Fruit fly (Drosophila melanogaster) whole organism, prepupa: ENCODE data around the gene CG9098.

Experiments used
- Blimp-1 ChIP-seq: fragments of 200-800 bp; sonication (Bioruptor generic); optimal IDR thresholded peaks from 3 replicates; lab custom pipeline; 2017; ENCODE audit warnings: missing biosample characterization, missing genetic modification characterization, mild to moderate bottlenecking, moderate library complexity, missing genetic modification reagents
- CG10631 ChIP-seq: fragments of 200-800 bp; sonication (Bioruptor generic); optimal IDR thresholded peaks from 2 replicates; lab custom pipeline; 2016; ENCODE audit warnings: missing biosample characterization, missing genetic modification characterization
- CG10669 ChIP-seq: fragments of 200-800 bp; sonication (Bioruptor generic); optimal IDR thresholded peaks from 3 replicates; lab custom pipeline; 2018; ENCODE audit warnings: missing biosample characterization, mild to moderate bottlenecking, missing genetic modification characterization, moderate library complexity
- CG11294 ChIP-seq: fragments of 200-800 bp; sonication (Bioruptor generic); IDR thresholded peaks from 2 replicates; pipeline ENCODE4 v1.3.6; 2022; ENCODE audit warnings: missing biosample characterization, missing genetic modification characterization
- CG15336 ChIP-seq: fragments of 200-800 bp; sonication (Bioruptor generic); IDR thresholded peaks from 2 replicates; pipeline ENCODE4 v1.3.6; 2022; ENCODE audit warnings: missing biosample characterization, missing genetic modification characterization
- CG1621 ChIP-seq: fragments of 200-800 bp; sonication (Bioruptor generic); optimal IDR thresholded peaks from 3 replicates; lab custom pipeline; 2018; ENCODE audit warnings: missing biosample characterization, mild to moderate bottlenecking, missing genetic modification characterization
- CG3032 ChIP-seq: fragments of 200-800 bp; optimal IDR thresholded peaks from 2 replicates; lab custom pipeline; 2019; ENCODE audit warnings: missing biosample characterization, mild to moderate bottlenecking, missing genetic modification characterization, moderate library complexity
- CG31627 ChIP-seq: fragments of 200-800 bp; sonication (Bioruptor generic); optimal IDR thresholded peaks from 3 replicates; lab custom pipeline; 2016; ENCODE audit warnings: missing biosample characterization, missing genetic modification characterization
- CG32006 ChIP-seq: fragments of 200-800 bp; sonication (Bioruptor generic); optimal IDR thresholded peaks from 3 replicates; lab custom pipeline; 2017; ENCODE audit warnings: missing biosample characterization, mild to moderate bottlenecking, missing genetic modification characterization
- CG34406 ChIP-seq: fragments of 200-800 bp; sonication (Bioruptor generic); optimal IDR thresholded peaks from 3 replicates; lab custom pipeline; 2016; ENCODE audit warnings: missing biosample characterization, missing genetic modification characterization
- CG3919 ChIP-seq: fragments of 200-800 bp; sonication (Bioruptor generic); optimal IDR thresholded peaks from 3 replicates; lab custom pipeline; 2016; ENCODE audit warnings: missing biosample characterization, missing genetic modification characterization
- CG6163 ChIP-seq: fragments of 200-800 bp; sonication (Bioruptor generic); IDR thresholded peaks from 3 replicates; pipeline ENCODE4 v1.3.6; 2022; ENCODE audit warnings: missing biosample characterization, missing genetic modification characterization
- CG6792 ChIP-seq: fragments of 200-800 bp; sonication (Bioruptor generic); optimal IDR thresholded peaks from 3 replicates; lab custom pipeline; 2016; ENCODE audit warnings: missing biosample characterization, missing genetic modification characterization
- CG6808 ChIP-seq: fragments of 200-800 bp; sonication (Bioruptor generic); optimal IDR thresholded peaks from 3 replicates; lab custom pipeline; 2017; ENCODE audit warnings: missing biosample characterization, missing genetic modification characterization, mild to moderate bottlenecking, moderate library complexity, missing genetic modification reagents
- CG6854 ChIP-seq: fragments of 200-800 bp; sonication (Bioruptor generic); optimal IDR thresholded peaks from 2 replicates; lab custom pipeline; 2017; ENCODE audit warnings: missing biosample characterization, mild to moderate bottlenecking, missing genetic modification characterization
- CG7368 ChIP-seq: fragments of 200-800 bp; sonication (Bioruptor generic); optimal IDR thresholded peaks from 3 replicates; lab custom pipeline; 2016; ENCODE audit warnings: missing biosample characterization, missing genetic modification characterization
- CG8319 ChIP-seq: fragments of 200-800 bp; sonication (Bioruptor generic); optimal IDR thresholded peaks from 3 replicates; lab custom pipeline; 2016; ENCODE audit warnings: missing biosample characterization, missing genetic modification characterization
- CG8632 ChIP-seq: fragments of 200-800 bp; sonication (Bioruptor generic); optimal IDR thresholded peaks from 3 replicates; lab custom pipeline; 2016; ENCODE audit warnings: missing biosample characterization, missing genetic modification characterization
- Eip75B ChIP-seq: fragments of 200-800 bp; sonication (Bioruptor generic); optimal IDR thresholded peaks from 3 replicates; lab custom pipeline; 2016; ENCODE audit warnings: missing biosample characterization, missing genetic modification characterization
- Eip78C ChIP-seq: fragments of 200-800 bp; sonication (Bioruptor generic); peaks from one replicate; lab custom pipeline; 2016; ENCODE audit warnings: missing biosample characterization, missing genetic modification characterization
- Eip93F ChIP-seq: fragments of 200-800 bp; sonication (Bioruptor generic); optimal IDR thresholded peaks from 2 replicates; lab custom pipeline; 2016; ENCODE audit warnings: missing biosample characterization, mild to moderate bottlenecking, missing genetic modification characterization
- Ets96B ChIP-seq: fragments of 200-800 bp; optimal IDR thresholded peaks from 2 replicates; lab custom pipeline; 2019; ENCODE audit warnings: missing biosample characterization, mild to moderate bottlenecking, missing genetic modification characterization, moderate library complexity
- Gug ChIP-seq: fragments of 200-800 bp; sonication (Bioruptor generic); IDR thresholded peaks from 2 replicates; pipeline ENCODE4 v1.3.6; 2022; ENCODE audit warnings: missing biosample characterization, missing genetic modification characterization
- Hr38 ChIP-seq: sonication (Bioruptor generic); optimal IDR thresholded peaks from 2 replicates; lab custom pipeline; 2016; ENCODE audit warnings: missing biosample characterization, missing genetic modification characterization
- Hr39 ChIP-seq: fragments of 200-800 bp; sonication (Bioruptor generic); optimal IDR thresholded peaks from 2 replicates; lab custom pipeline; 2016; ENCODE audit warnings: missing biosample characterization, missing genetic modification characterization
- Lpt ChIP-seq: fragments of 200-800 bp; sonication (Bioruptor generic); optimal IDR thresholded peaks from 3 replicates; lab custom pipeline; 2016; ENCODE audit warnings: missing biosample characterization, missing genetic modification characterization
- Met ChIP-seq: fragments of 200-800 bp; sonication (Bioruptor generic); optimal IDR thresholded peaks from 3 replicates; lab custom pipeline; 2016; ENCODE audit warnings: missing biosample characterization, missing genetic modification characterization
- Sox102F ChIP-seq: fragments of 200-800 bp; sonication (Bioruptor generic); optimal IDR thresholded peaks from 2 replicates; lab custom pipeline; 2016; ENCODE audit warnings: missing biosample characterization, mild to moderate bottlenecking, missing genetic modification characterization
- Sox14 ChIP-seq: fragments of 200-800 bp; sonication (Bioruptor generic); optimal IDR thresholded peaks from 3 replicates; lab custom pipeline; 2016; ENCODE audit warnings: missing biosample characterization, missing genetic modification characterization
- achi ChIP-seq: fragments of 200-800 bp; sonication (Bioruptor generic); optimal IDR thresholded peaks from 3 replicates; lab custom pipeline; 2016; ENCODE audit warnings: missing biosample characterization, missing genetic modification characterization
- acj6 ChIP-seq: fragments of 200-800 bp; sonication (Bioruptor generic); optimal IDR thresholded peaks from 3 replicates; lab custom pipeline; 2016; ENCODE audit warnings: missing biosample characterization, missing genetic modification characterization
- cyc ChIP-seq: fragments of 200-800 bp; sonication (Bioruptor generic); optimal IDR thresholded peaks from 3 replicates; lab custom pipeline; 2016; ENCODE audit warnings: missing biosample characterization, missing genetic modification characterization
- eg ChIP-seq: fragments of 200-800 bp; sonication (Bioruptor generic); IDR thresholded peaks from 3 replicates; pipeline ENCODE4 v1.3.6; 2022; ENCODE audit warnings: missing biosample characterization, missing genetic modification characterization
- esn ChIP-seq: fragments of 200-800 bp; sonication (Bioruptor generic); optimal IDR thresholded peaks from 2 replicates; lab custom pipeline; 2016; ENCODE audit warnings: missing biosample characterization, mild to moderate bottlenecking, missing genetic modification characterization, moderate library complexity
- fd59A ChIP-seq: fragments of 200-800 bp; sonication (Bioruptor generic); optimal IDR thresholded peaks from 2 replicates; lab custom pipeline; 2017; ENCODE audit warnings: missing biosample characterization, mild to moderate bottlenecking, missing genetic modification characterization, missing genetic modification reagents
- fkh ChIP-seq: fragments of 200-800 bp; sonication (Bioruptor generic); optimal IDR thresholded peaks from 3 replicates; lab custom pipeline; 2017; ENCODE audit warnings: missing biosample characterization, mild to moderate bottlenecking, missing genetic modification characterization, moderate library complexity
- lz ChIP-seq: fragments of 200-800 bp; sonication (Bioruptor generic); optimal IDR thresholded peaks from 3 replicates; lab custom pipeline; 2016; ENCODE audit warnings: missing biosample characterization, missing genetic modification characterization
- net ChIP-seq: fragments of 200-800 bp; sonication (Bioruptor generic); optimal IDR thresholded peaks from 3 replicates; lab custom pipeline; 2016; ENCODE audit warnings: missing biosample characterization, missing genetic modification characterization
- pdm3 ChIP-seq: fragments of 200-800 bp; sonication (Bioruptor generic); optimal IDR thresholded peaks from 3 replicates; lab custom pipeline; 2016; ENCODE audit warnings: missing biosample characterization, missing genetic modification characterization
- spab ChIP-seq: fragments of 200-800 bp; sonication (Bioruptor generic); optimal IDR thresholded peaks from 2 replicates; lab custom pipeline; 2017; ENCODE audit warnings: missing biosample characterization, mild to moderate bottlenecking, missing genetic modification characterization, missing genetic modification reagents
- ss ChIP-seq, 2 experiments: fragments of 200-800 bp; sonication (Bioruptor generic); optimal IDR thresholded peaks; 2 replicates in 1 of 2; 3 replicates in 1 of 2; lab custom pipeline; 2017 to 2018; ENCODE audit warnings: mild to moderate bottlenecking in 2 of 2, missing biosample characterization in 2 of 2, missing genetic modification characterization in 2 of 2, moderate library complexity in 1 of 2
- svp ChIP-seq: fragments of 200-800 bp; sonication (Bioruptor generic); peaks from one replicate; lab custom pipeline; 2016; ENCODE audit warnings: missing biosample characterization, missing genetic modification characterization
- topi ChIP-seq: fragments of 200-800 bp; sonication (Bioruptor generic); optimal IDR thresholded peaks from 3 replicates; lab custom pipeline; 2016; ENCODE audit warnings: missing biosample characterization, missing genetic modification characterization
- vri ChIP-seq: fragments of 200-800 bp; sonication (Bioruptor generic); optimal IDR thresholded peaks from 3 replicates; lab custom pipeline; 2016; ENCODE audit warnings: missing biosample characterization, mild to moderate bottlenecking, missing genetic modification characterization

CG9098 gene

dm6 chr2L:6045972-6046718 is 34.0 kb upstream of the CG9098 start, which contains the start of gene Pfas:
Gene Pfas (minus strand): TSS chr2L:6046050.
- TF ChIP-seq CG10669 (GFP tag; lab: Kevin White, UChicago) (no peak), CG15336 (0 out of 2 replicates have a peak, but pooled peaks have one; percentile 33), lz (GFP tag; lab: Kevin White, UChicago) (peak; percentile 70), Hr38 (no peak), CG8632 (GFP tag; lab: Kevin White, UChicago) (peak; percentile 1), Eip93F (no peak), Met (GFP tag; lab: Kevin White, UChicago) (no peak), CG3032 (tag; lab: Kevin White, UChicago) (peak; percentile 59), cyc (peak; percentile 52), Blimp-1 (peak; percentile 32), CG1621 (tag; lab: Kevin White, UChicago) (peak; percentile 50), CG34406 (GFP tag; lab: Kevin White, UChicago) (peak; percentile 25), svp (GFP tag; lab: Kevin White, UChicago) (no peak), CG32006 (peak; percentile 54), achi (peak; percentile 25), Sox102F (GFP tag; lab: Kevin White, UChicago) (peak; percentile 71), Ets96B (tag; lab: Kevin White, UChicago) (peak; percentile 29), ss (GFP tag; optimal IDR thresholded peaks at IDR 0.05; lab: Kevin White, UChicago) (peak in 1 of 2 experiments; percentile 43), Gug (peak; percentile 40; the same call in 1 of the 2 replicates), eg (GFP tag; lab: Robert Waterston, UW) (peak; percentile 49; the same call in 2 of the 3 replicates), CG11294 (GFP tag; lab: Robert Waterston, UW) (peak; percentile 29; the same call in 1 of the 2 replicates), CG6808 (GFP tag; lab: Kevin White, UChicago) (peak; percentile 76), CG8319 (GFP tag; lab: Kevin White, UChicago) (no peak), fkh (peak; percentile 40), pdm3 (no peak), Eip78C (GFP tag; lab: Kevin White, UChicago) (peak; percentile 90), CG6163 (peak; percentile 52; the same call in 2 of the 3 replicates), Hr39 (peak; percentile 57), spab (GFP tag; lab: Kevin White, UChicago) (no peak), esn (GFP tag; lab: Kevin White, UChicago) (peak; percentile 76), CG7368 (GFP tag; lab: Kevin White, UChicago) (peak; percentile 37), CG10631 (no peak), vri (peak; percentile 98), Eip75B (GFP tag; lab: Kevin White, UChicago) (peak; percentile 58), Lpt (GFP tag; lab: Kevin White, UChicago) (peak; percentile 8), topi (GFP tag; lab: Kevin White, UChicago) (peak; percentile 67), CG6792 (GFP tag; lab: Kevin White, UChicago) (peak; percentile 60), net (peak; percentile 51), CG31627 (GFP tag; lab: Kevin White, UChicago) (peak; percentile 63), fd59A (peak; percentile 42), acj6 (GFP tag; lab: Kevin White, UChicago) (peak; percentile 64), Sox14 (GFP tag; lab: Kevin White, UChicago) (peak; percentile 65), CG3919 (GFP tag; lab: Kevin White, UChicago) (peak; percentile 66), CG6854 (GFP tag; lab: Kevin White, UChicago) (peak; percentile 26)
- TF ChIP-seq, all 60 proteins: peak for 35
